Fruit fly (Drosophila melanogaster) whole organism, prepupa: ENCODE measurements around the gene CG15390.

Source experiments
- Blimp-1 ChIP-seq: fragments of 200-800 bp; sonication (Bioruptor generic); optimal IDR thresholded peaks from 3 replicates; lab custom pipeline; 2017; ENCODE audit warnings: missing biosample characterization, missing genetic modification characterization, mild to moderate bottlenecking, moderate library complexity, missing genetic modification reagents
- CG10631 ChIP-seq: fragments of 200-800 bp; sonication (Bioruptor generic); optimal IDR thresholded peaks from 2 replicates; lab custom pipeline; 2016; ENCODE audit warnings: missing biosample characterization, missing genetic modification characterization
- CG10669 ChIP-seq: fragments of 200-800 bp; sonication (Bioruptor generic); optimal IDR thresholded peaks from 3 replicates; lab custom pipeline; 2018; ENCODE audit warnings: missing biosample characterization, mild to moderate bottlenecking, missing genetic modification characterization, moderate library complexity
- CG11294 ChIP-seq: fragments of 200-800 bp; sonication (Bioruptor generic); IDR thresholded peaks from 2 replicates; pipeline ENCODE4 v1.3.6; 2022; ENCODE audit warnings: missing biosample characterization, missing genetic modification characterization
- CG11902 ChIP-seq: fragments of 200-800 bp; sonication (Bioruptor generic); optimal IDR thresholded peaks from 3 replicates; lab custom pipeline; 2016; ENCODE audit warnings: missing biosample characterization, missing genetic modification characterization
- CG1621 ChIP-seq: fragments of 200-800 bp; sonication (Bioruptor generic); optimal IDR thresholded peaks from 3 replicates; lab custom pipeline; 2018; ENCODE audit warnings: missing biosample characterization, mild to moderate bottlenecking, missing genetic modification characterization
- CG16779 ChIP-seq: fragments of 200-800 bp; sonication (Bioruptor generic); optimal IDR thresholded peaks from 3 replicates; lab custom pipeline; 2017; ENCODE audit warnings: missing biosample characterization, mild to moderate bottlenecking, missing genetic modification characterization
- CG32006 ChIP-seq: fragments of 200-800 bp; sonication (Bioruptor generic); optimal IDR thresholded peaks from 3 replicates; lab custom pipeline; 2017; ENCODE audit warnings: missing biosample characterization, mild to moderate bottlenecking, missing genetic modification characterization
- CG34406 ChIP-seq: fragments of 200-800 bp; sonication (Bioruptor generic); optimal IDR thresholded peaks from 3 replicates; lab custom pipeline; 2016; ENCODE audit warnings: missing biosample characterization, missing genetic modification characterization
- CG3919 ChIP-seq: fragments of 200-800 bp; sonication (Bioruptor generic); optimal IDR thresholded peaks from 3 replicates; lab custom pipeline; 2016; ENCODE audit warnings: missing biosample characterization, missing genetic modification characterization
- CG4318 ChIP-seq: fragments of 200-800 bp; sonication (Bioruptor generic); optimal IDR thresholded peaks from 3 replicates; lab custom pipeline; 2017; ENCODE audit warnings: missing biosample characterization, mild to moderate bottlenecking, missing genetic modification characterization
- CG6276 ChIP-seq: fragments of 200-800 bp; sonication (Bioruptor generic); optimal IDR thresholded peaks from 2 replicates; lab custom pipeline; 2017; ENCODE audit warnings: missing biosample characterization, mild to moderate bottlenecking, missing genetic modification characterization
- CG6792 ChIP-seq: fragments of 200-800 bp; sonication (Bioruptor generic); optimal IDR thresholded peaks from 3 replicates; lab custom pipeline; 2016; ENCODE audit warnings: missing biosample characterization, missing genetic modification characterization
- CG6808 ChIP-seq: fragments of 200-800 bp; sonication (Bioruptor generic); optimal IDR thresholded peaks from 3 replicates; lab custom pipeline; 2017; ENCODE audit warnings: missing biosample characterization, missing genetic modification characterization, mild to moderate bottlenecking, moderate library complexity, missing genetic modification reagents
- CG6854 ChIP-seq: fragments of 200-800 bp; sonication (Bioruptor generic); optimal IDR thresholded peaks from 2 replicates; lab custom pipeline; 2017; ENCODE audit warnings: missing biosample characterization, mild to moderate bottlenecking, missing genetic modification characterization
- CG7368 ChIP-seq: fragments of 200-800 bp; sonication (Bioruptor generic); optimal IDR thresholded peaks from 3 replicates; lab custom pipeline; 2016; ENCODE audit warnings: missing biosample characterization, missing genetic modification characterization
- CG8119 ChIP-seq: fragments of 200-800 bp; sonication (Bioruptor generic); IDR thresholded peaks from 3 replicates; pipeline ENCODE4 v1.3.6; 2022; ENCODE audit warnings: missing biosample characterization, missing genetic modification characterization
- CG8319 ChIP-seq: fragments of 200-800 bp; sonication (Bioruptor generic); optimal IDR thresholded peaks from 3 replicates; lab custom pipeline; 2016; ENCODE audit warnings: missing biosample characterization, missing genetic modification characterization
- CG8632 ChIP-seq: fragments of 200-800 bp; sonication (Bioruptor generic); optimal IDR thresholded peaks from 3 replicates; lab custom pipeline; 2016; ENCODE audit warnings: missing biosample characterization, missing genetic modification characterization
- Eip78C ChIP-seq: fragments of 200-800 bp; sonication (Bioruptor generic); peaks from one replicate; lab custom pipeline; 2016; ENCODE audit warnings: missing biosample characterization, missing genetic modification characterization
- Eip93F ChIP-seq: fragments of 200-800 bp; sonication (Bioruptor generic); optimal IDR thresholded peaks from 2 replicates; lab custom pipeline; 2016; ENCODE audit warnings: missing biosample characterization, mild to moderate bottlenecking, missing genetic modification characterization
- Ets21C ChIP-seq: fragments of 200-800 bp; sonication (Bioruptor generic); optimal IDR thresholded peaks from 3 replicates; lab custom pipeline; 2016; ENCODE audit warnings: missing biosample characterization, missing genetic modification characterization
- Ets96B ChIP-seq: fragments of 200-800 bp; optimal IDR thresholded peaks from 2 replicates; lab custom pipeline; 2019; ENCODE audit warnings: missing biosample characterization, mild to moderate bottlenecking, missing genetic modification characterization, moderate library complexity
- Gug ChIP-seq: fragments of 200-800 bp; sonication (Bioruptor generic); IDR thresholded peaks from 2 replicates; pipeline ENCODE4 v1.3.6; 2022; ENCODE audit warnings: missing biosample characterization, missing genetic modification characterization
- Hr38 ChIP-seq: sonication (Bioruptor generic); optimal IDR thresholded peaks from 2 replicates; lab custom pipeline; 2016; ENCODE audit warnings: missing biosample characterization, missing genetic modification characterization
- Hr39 ChIP-seq: fragments of 200-800 bp; sonication (Bioruptor generic); optimal IDR thresholded peaks from 2 replicates; lab custom pipeline; 2016; ENCODE audit warnings: missing biosample characterization, missing genetic modification characterization
- Hr4 ChIP-seq: fragments of 200-800 bp; sonication (Bioruptor generic); optimal IDR thresholded peaks from 3 replicates; lab custom pipeline; 2016; ENCODE audit warnings: missing biosample characterization, missing genetic modification characterization
- Lpt ChIP-seq: fragments of 200-800 bp; sonication (Bioruptor generic); optimal IDR thresholded peaks from 3 replicates; lab custom pipeline; 2016; ENCODE audit warnings: missing biosample characterization, missing genetic modification characterization
- Met ChIP-seq: fragments of 200-800 bp; sonication (Bioruptor generic); optimal IDR thresholded peaks from 3 replicates; lab custom pipeline; 2016; ENCODE audit warnings: missing biosample characterization, missing genetic modification characterization
- Sox102F ChIP-seq: fragments of 200-800 bp; sonication (Bioruptor generic); optimal IDR thresholded peaks from 2 replicates; lab custom pipeline; 2016; ENCODE audit warnings: missing biosample characterization, mild to moderate bottlenecking, missing genetic modification characterization
- achi ChIP-seq: fragments of 200-800 bp; sonication (Bioruptor generic); optimal IDR thresholded peaks from 3 replicates; lab custom pipeline; 2016; ENCODE audit warnings: missing biosample characterization, missing genetic modification characterization
- acj6 ChIP-seq: fragments of 200-800 bp; sonication (Bioruptor generic); optimal IDR thresholded peaks from 3 replicates; lab custom pipeline; 2016; ENCODE audit warnings: missing biosample characterization, missing genetic modification characterization
- dac ChIP-seq: fragments of 200-800 bp; sonication (Bioruptor generic); optimal IDR thresholded peaks from 2 replicates; lab custom pipeline; 2017; ENCODE audit warnings: missing biosample characterization, mild to moderate bottlenecking, missing genetic modification characterization
- dsx ChIP-seq: fragments of 200-800 bp; optimal IDR thresholded peaks from 3 replicates; lab custom pipeline; 2019; ENCODE audit warnings: missing biosample characterization, mild to moderate bottlenecking, missing genetic modification characterization, moderate library complexity; ENCODE audit not compliant: poor library complexity, severe bottlenecking
- eg ChIP-seq: fragments of 200-800 bp; sonication (Bioruptor generic); IDR thresholded peaks from 3 replicates; pipeline ENCODE4 v1.3.6; 2022; ENCODE audit warnings: missing biosample characterization, missing genetic modification characterization
- esn ChIP-seq: fragments of 200-800 bp; sonication (Bioruptor generic); optimal IDR thresholded peaks from 2 replicates; lab custom pipeline; 2016; ENCODE audit warnings: missing biosample characterization, mild to moderate bottlenecking, missing genetic modification characterization, moderate library complexity
- fkh ChIP-seq: fragments of 200-800 bp; sonication (Bioruptor generic); optimal IDR thresholded peaks from 3 replicates; lab custom pipeline; 2017; ENCODE audit warnings: missing biosample characterization, mild to moderate bottlenecking, missing genetic modification characterization, moderate library complexity
- lz ChIP-seq: fragments of 200-800 bp; sonication (Bioruptor generic); optimal IDR thresholded peaks from 3 replicates; lab custom pipeline; 2016; ENCODE audit warnings: missing biosample characterization, missing genetic modification characterization
- net ChIP-seq: fragments of 200-800 bp; sonication (Bioruptor generic); optimal IDR thresholded peaks from 3 replicates; lab custom pipeline; 2016; ENCODE audit warnings: missing biosample characterization, missing genetic modification characterization
- pdm3 ChIP-seq: fragments of 200-800 bp; sonication (Bioruptor generic); optimal IDR thresholded peaks from 3 replicates; lab custom pipeline; 2016; ENCODE audit warnings: missing biosample characterization, missing genetic modification characterization
- salr ChIP-seq, 2 experiments: fragments of 200-800 bp; sonication (Bioruptor generic); optimal IDR thresholded peaks; 3 replicates each; lab custom pipeline; 2016 to 2018; ENCODE audit warnings: missing biosample characterization in 2 of 2, missing genetic modification characterization in 2 of 2, mild to moderate bottlenecking in 1 of 2
- spab ChIP-seq: fragments of 200-800 bp; sonication (Bioruptor generic); optimal IDR thresholded peaks from 2 replicates; lab custom pipeline; 2017; ENCODE audit warnings: missing biosample characterization, mild to moderate bottlenecking, missing genetic modification characterization, missing genetic modification reagents
- ss ChIP-seq, 2 experiments: fragments of 200-800 bp; sonication (Bioruptor generic); optimal IDR thresholded peaks; 2 replicates in 1 of 2; 3 replicates in 1 of 2; lab custom pipeline; 2017 to 2018; ENCODE audit warnings: mild to moderate bottlenecking in 2 of 2, missing biosample characterization in 2 of 2, missing genetic modification characterization in 2 of 2, moderate library complexity in 1 of 2
- vri ChIP-seq: fragments of 200-800 bp; sonication (Bioruptor generic); optimal IDR thresholded peaks from 3 replicates; lab custom pipeline; 2016; ENCODE audit warnings: missing biosample characterization, mild to moderate bottlenecking, missing genetic modification characterization

Gene CG15390

dm6 chr2L:2375655-2376417 lies 1.3 kb downstream of the CG15390 start, which contains the start of gene Atxn7 (continued):
- TF ChIP-seq Blimp-1 (GFP tag; lab: Kevin White, UChicago), result peak; percentile 59
- TF ChIP-seq salr (GFP tag; optimal IDR thresholded peaks at IDR 0.05; lab: Kevin White, UChicago), result peak in 1 of 2 experiments; percentile 68
- no peak; the same call in 2 of the 3 replicates for TF ChIP-seq CG8119 (GFP tag; lab: Robert Waterston, UW)
- peak; percentile 44 for TF ChIP-seq dac
- TF ChIP-seq CG8632 (GFP tag; lab: Kevin White, UChicago), result peak; percentile 46
- TF ChIP-seq Eip93F (GFP tag; lab: Kevin White, UChicago), result no peak
- TF ChIP-seq spab (GFP tag; lab: Kevin White, UChicago), result no peak
- TF ChIP-seq CG4318, result no peak
- peak; percentile 86 for TF ChIP-seq Eip78C (GFP tag; lab: Kevin White, UChicago)
- peak; percentile 3 for TF ChIP-seq Hr4 (GFP tag; lab: Kevin White, UChicago)
- TF ChIP-seq CG10631 (GFP tag; lab: Kevin White, UChicago), result peak; percentile 13
- TF ChIP-seq net (GFP tag; lab: Kevin White, UChicago), result peak; percentile 47
- peak; percentile 70 for TF ChIP-seq CG34406 (GFP tag; lab: Kevin White, UChicago)
- peak; percentile 100 for TF ChIP-seq achi (GFP tag; lab: Kevin White, UChicago)
- TF ChIP-seq CG3919 (GFP tag; lab: Kevin White, UChicago), result peak; percentile 100
- TF ChIP-seq CG6276 (GFP tag; lab: Kevin White, UChicago), result no peak
- TF ChIP-seq Hr39 (GFP tag; lab: Kevin White, UChicago), result peak; percentile 62
- peak; percentile 28 to 47 for TF ChIP-seq ss (GFP tag; optimal IDR thresholded peaks at IDR 0.05; lab: Kevin White, UChicago)
- TF ChIP-seq fkh (GFP tag; lab: Kevin White, UChicago), result peak; percentile 97
- TF ChIP-seq CG6854 (GFP tag; lab: Kevin White, UChicago), result peak; percentile 76
- no peak for TF ChIP-seq vri (GFP tag; lab: Kevin White, UChicago)
- TF ChIP-seq Met (GFP tag; lab: Kevin White, UChicago), result peak; percentile 77
- TF ChIP-seq Ets21C, result peak; percentile 1
- TF ChIP-seq Gug (GFP tag; lab: Robert Waterston, UW), result no peak
- peak; percentile 30 for TF ChIP-seq CG6808
- peak; percentile 80 for TF ChIP-seq eg (GFP tag; lab: Robert Waterston, UW)
- peak; percentile 50 for TF ChIP-seq CG16779 (tag; lab: Kevin White, UChicago)
- TF ChIP-seq CG10669 (GFP tag; lab: Kevin White, UChicago), result peak; percentile 46
- peak; percentile 22 for TF ChIP-seq Lpt (GFP tag; lab: Kevin White, UChicago)
- peak; percentile 70 for TF ChIP-seq acj6 (GFP tag; lab: Kevin White, UChicago)
- TF ChIP-seq Ets96B (tag; lab: Kevin White, UChicago), result no peak
- peak; percentile 6 for TF ChIP-seq CG11902 (GFP tag; lab: Kevin White, UChicago)
- TF ChIP-seq Hr38 (GFP tag; lab: Kevin White, UChicago), result no peak
- peak; percentile 70 for TF ChIP-seq Sox102F (GFP tag; lab: Kevin White, UChicago)

- TF ChIP-seq CG6276 (GFP tag; lab: Kevin White, UChicago) (no peak), CG8119 (GFP tag; lab: Robert Waterston, UW) (0 out of 3 replicates have a peak, but pooled peaks have one; percentile 24)
Observed at dm6 chr2L:2376418-2376702, 1.8 kb downstream of the CG15390 start.

DNA sequence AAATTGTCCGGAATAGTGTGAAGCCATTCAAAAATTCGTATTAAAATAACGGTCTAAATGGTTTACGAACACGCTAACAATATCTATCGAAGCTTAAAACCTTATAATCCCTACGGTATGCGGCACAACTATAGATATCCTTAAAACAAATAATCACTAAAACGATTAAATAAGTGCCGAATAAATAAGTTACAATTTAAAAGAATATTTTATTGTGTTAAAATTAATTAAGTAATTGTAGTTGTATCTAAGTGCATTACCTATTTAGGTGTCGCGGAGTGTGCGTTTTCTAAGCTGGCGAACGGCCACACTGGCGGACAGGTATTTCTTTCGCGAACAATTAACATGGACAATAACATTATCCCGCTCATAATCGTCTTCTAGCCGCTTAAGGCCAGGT lies 6.3 kb downstream of the CG15390 start, which contains the start of gene Eogt:
Gene Eogt, plus strand, starts transcription at position 293 of the 400 bp plus-strand sequence.
- TF ChIP-seq CG8632 (GFP tag; lab: Kevin White, UChicago) (peak; percentile 93), CG6792 (peak; percentile 93), net (GFP tag; lab: Kevin White, UChicago) (peak; percentile 89), CG1621 (peak; percentile 97), vri (GFP tag; lab: Kevin White, UChicago) (no peak), CG32006 (GFP tag; lab: Kevin White, UChicago) (peak; percentile 95), dac (peak; percentile 84), Hr4 (GFP tag; lab: Kevin White, UChicago) (peak; percentile 93), CG10669 (GFP tag; lab: Kevin White, UChicago) (peak; percentile 94), dsx (GFP tag; lab: Kevin White, UChicago) (peak; percentile 95), CG6808 (peak; percentile 88), Blimp-1 (GFP tag; lab: Kevin White, UChicago) (peak; percentile 84), esn (GFP tag; lab: Kevin White, UChicago) (peak; percentile 93), lz (GFP tag; lab: Kevin White, UChicago) (peak; percentile 95), CG34406 (GFP tag; lab: Kevin White, UChicago) (peak; percentile 95), Met (GFP tag; lab: Kevin White, UChicago) (peak; percentile 91), CG7368 (GFP tag; lab: Kevin White, UChicago) (peak; percentile 84), pdm3 (peak; percentile 93), Hr39 (GFP tag; lab: Kevin White, UChicago) (peak; percentile 90), CG11294 (GFP tag; lab: Robert Waterston, UW) (peak; percentile 96), CG6854 (GFP tag; lab: Kevin White, UChicago) (peak; percentile 83), CG8319 (GFP tag; lab: Kevin White, UChicago) (peak; percentile 79), fkh (GFP tag; lab: Kevin White, UChicago) (peak; percentile 46), CG6276 (GFP tag; lab: Kevin White, UChicago) (peak; percentile 89)
